Fruit fly (Drosophila melanogaster) whole organism, larva: ENCODE data around the gene CG33322.
A peak's percentile ranks its signal among the peaks of the same experiment; 100 is the strongest.

Experiments
- noc ChIP-seq: fragments of 200-800 bp; sonication (Bioruptor generic); optimal IDR thresholded peaks from 3 replicates; lab custom pipeline; 2019; ENCODE audit warnings: missing biosample characterization, mild to moderate bottlenecking, missing genetic modification characterization, moderate library complexity

The CG33322 gene

DNA sequence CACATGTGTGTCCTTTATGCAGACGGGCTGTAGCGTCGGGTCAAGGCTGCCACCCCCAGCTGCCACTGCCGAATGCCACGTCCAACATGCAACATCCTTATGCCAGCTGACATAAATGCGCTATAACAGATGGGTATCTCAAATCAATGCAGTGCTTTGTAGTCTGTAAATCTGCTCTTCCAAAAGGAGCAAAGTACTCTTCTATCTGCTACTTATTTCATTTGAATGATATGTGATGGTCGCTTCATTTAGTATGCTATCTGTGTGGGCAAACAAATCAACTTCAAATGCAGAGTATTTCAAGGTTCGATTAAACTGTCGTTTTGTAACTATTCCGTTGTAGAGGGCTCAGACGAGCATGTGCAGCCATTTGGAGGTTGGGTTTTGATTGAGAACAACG lies 6.8 kb downstream of the CG33322 start:
- TF ChIP-seq noc (tag; lab: Kevin White, UChicago): no peak

DNA sequence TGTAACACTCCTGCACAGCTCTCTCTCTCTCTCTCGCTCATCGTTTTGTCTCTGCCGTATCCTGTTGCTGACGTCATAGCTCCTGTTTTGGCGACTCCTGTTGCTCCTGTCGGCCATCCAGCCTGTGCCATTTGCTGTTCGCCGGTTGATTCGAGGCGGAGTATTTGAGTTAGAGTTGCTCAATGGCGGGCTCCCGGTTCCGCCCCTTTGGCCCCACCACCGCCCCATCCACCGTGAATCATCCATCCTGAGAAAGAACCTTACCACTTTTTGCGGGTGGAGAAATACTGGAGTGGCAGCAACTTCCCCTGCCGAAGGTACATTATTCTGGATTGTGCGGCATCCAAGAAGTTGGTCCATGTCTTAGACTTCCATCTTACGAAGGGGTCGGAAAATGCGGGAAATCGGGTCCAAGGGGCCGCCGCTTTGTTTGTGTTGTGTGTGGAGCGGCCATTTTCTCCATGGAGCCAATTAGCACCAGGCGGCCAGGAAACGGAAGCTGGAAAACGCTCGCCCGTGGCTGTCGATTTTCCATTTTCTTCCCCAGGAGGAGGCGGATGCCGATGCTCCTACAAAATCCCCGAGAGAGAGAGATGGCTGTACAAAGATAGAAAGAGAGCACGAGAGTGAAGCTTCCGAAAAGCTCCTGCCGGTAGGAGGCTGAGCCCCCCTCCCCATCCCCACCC lies 7.4 kb downstream of the CG33322 start:
- no peak for TF ChIP-seq noc (tag; lab: Kevin White, UChicago)

DNA sequence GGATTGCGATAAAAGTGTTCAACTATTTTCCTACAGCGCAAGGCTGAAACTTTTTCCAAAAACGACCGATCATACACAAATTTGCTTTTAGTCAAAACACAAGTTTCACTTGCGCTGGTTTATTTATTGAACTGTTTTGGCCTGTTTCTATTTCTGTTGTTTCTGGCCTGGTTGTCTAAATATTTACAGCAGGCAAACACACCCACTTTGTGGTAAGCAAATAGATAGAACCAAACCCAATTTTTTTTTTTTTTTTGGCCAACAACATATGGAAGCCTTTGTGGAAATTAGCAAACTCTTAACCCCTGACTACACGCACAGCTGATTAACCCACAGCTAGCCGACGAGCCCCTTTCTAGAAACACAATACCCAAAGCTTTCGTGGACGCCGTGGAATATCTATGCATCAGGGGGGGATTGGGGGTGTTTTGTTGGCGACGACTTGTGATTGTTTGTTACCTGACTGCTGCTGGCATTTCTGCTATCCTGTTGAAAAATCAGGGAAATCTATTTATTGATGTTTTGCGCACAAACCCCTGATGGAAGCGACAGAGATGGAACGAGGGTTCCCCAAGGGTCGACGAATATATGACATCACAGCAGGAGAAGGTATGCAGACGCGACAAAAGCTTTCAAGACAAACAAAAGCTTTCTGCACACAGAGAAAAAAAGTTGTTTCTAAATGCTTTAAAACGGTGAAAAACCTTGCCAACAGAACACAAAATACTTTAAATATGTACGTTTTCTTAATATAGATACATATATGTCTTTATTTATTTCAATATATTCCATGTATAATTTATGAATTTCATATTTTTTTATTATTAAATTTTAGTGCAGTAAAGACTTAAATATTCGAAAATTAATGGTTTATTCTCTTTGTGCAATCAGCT lies 8.2 kb downstream of the CG33322 start:
- peak; percentile 68 for TF ChIP-seq noc (tag; lab: Kevin White, UChicago)

DNA sequence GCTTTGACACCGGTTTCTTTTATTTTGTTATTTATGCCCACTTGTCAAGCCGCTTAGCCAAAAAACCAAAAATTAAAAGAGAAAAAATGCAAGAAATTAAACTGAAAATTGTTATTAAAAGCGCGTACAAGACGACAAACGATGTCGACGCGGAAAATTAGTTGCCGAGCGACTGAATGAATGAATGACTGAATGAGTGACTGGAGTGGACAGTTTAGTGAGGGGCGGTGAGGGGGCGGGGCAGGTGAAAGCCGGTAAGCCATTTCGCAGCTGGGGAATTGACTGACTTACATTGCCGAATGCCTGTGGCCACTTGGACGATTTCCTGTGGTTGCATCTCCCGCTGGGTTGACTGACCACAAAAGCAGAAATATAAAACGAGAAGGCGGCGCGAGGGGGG lies 9.4 kb downstream of the CG33322 start:
- no peak for TF ChIP-seq noc (tag; lab: Kevin White, UChicago)

DNA sequence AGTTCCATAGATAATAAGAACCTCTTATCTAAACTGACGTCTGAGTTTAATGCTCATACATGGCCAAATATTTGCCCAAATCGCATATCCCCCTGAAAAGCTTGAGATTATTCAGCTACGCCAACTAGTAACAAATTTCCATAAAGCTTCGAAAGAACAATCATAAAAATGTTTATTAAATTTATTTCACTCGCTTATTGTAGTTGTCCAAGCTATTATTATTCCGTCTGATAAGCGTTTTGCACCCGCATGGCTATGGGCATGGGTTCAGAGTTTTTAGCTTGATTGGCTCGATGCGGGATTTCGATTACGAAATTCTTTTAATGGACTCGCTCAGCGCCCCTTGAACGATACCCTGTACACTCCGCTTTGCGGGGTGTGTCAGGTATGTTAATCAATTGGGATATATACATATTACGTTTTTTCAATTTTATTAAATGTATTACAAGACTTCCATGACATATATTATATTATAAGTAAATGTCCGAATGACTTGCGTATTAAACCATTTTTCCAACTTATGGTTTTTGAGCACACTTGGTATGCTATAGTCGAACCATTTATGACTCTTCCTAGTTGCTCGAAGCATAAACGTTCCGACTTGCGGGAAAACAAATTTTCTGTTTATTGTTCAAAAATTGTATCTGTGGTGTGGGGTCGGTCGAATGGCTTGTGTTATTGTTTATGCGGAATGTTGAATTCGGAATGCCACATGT lies 10.3 kb downstream of the CG33322 start:
- peak; percentile 97 for TF ChIP-seq noc (tag; lab: Kevin White, UChicago)

DNA sequence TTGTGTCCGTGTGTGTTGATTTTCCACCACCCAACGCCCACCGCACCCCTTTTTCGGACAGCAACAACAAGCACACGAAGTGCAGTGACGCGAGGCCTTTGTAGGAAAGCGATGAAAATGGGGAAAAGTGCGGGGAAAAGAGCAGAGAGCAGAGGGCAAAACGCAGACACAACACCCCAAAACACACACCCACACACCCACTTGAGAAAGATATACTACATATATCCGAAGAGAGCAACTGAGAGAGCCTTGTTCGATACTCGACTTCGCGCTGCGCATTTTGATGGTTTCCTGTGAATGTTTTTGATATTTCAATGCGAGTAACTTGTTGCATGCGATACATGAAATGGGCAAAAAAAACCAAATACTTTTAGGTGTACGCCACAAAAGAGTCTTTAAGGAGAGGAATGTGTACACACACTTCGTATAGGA lies 12.3 kb downstream of the CG33322 start:
- TF ChIP-seq noc (tag; lab: Kevin White, UChicago): no peak

DNA sequence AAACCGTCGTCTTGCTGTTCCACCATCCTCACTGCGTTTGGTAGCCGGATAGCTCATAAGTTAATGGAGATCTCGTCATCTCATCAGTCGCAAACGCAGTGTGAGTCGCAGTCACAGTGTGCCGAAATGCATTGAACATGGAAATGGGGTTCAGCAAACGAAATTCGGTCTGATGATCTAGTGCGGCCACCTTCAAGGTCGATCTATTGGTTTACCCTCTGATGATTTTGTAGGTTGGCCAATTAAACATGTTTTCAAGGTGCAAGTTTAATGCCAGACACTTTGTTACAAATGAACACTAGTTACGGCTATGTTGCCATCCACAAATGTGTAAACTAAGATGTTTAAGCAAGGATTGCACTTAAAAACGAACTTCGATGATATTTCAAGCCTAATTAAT lies 13.2 kb downstream of the CG33322 start:
- no peak for TF ChIP-seq noc (tag; lab: Kevin White, UChicago)

DNA sequence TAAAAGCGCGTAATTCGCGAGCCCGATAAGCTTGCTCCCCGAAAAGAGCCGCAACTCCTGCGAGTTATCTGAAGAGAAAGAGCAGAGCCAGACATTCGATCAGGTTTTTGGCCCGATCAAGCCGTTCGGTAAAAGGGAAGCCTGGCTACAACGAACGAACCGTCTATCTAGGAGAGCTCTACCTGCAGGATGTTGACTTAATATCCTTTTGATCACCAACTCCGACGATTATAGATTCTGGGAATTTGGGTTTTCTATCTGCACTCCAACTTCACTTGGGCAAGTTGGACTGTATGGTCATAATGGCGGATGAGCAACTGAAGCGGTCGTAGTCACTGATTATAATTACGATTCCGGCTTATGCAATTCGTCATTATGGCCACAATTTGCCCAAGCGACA lies 13.8 kb downstream of the CG33322 start:
- no peak for TF ChIP-seq noc (tag; lab: Kevin White, UChicago)

DNA sequence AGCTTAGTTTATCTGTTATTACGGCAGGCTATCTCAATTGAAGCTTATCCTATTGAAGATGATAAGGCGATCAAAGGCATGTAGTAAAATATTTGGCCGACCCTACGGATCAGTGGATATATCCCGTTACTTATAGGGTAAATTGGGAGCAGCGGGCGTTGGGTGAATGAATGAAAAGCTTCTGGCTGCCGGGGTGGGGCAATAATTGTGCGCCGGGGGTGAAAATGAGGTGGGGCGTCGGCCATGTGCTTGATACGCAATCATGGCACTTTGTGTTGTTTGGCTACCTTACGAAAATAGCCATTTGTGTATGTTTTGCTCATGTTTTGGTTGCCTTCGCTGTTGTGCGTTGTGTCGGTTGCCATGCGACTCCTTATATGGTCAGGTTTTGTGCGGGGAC lies 14.2 kb downstream of the CG33322 start:
- no peak for TF ChIP-seq noc (tag; lab: Kevin White, UChicago)

DNA sequence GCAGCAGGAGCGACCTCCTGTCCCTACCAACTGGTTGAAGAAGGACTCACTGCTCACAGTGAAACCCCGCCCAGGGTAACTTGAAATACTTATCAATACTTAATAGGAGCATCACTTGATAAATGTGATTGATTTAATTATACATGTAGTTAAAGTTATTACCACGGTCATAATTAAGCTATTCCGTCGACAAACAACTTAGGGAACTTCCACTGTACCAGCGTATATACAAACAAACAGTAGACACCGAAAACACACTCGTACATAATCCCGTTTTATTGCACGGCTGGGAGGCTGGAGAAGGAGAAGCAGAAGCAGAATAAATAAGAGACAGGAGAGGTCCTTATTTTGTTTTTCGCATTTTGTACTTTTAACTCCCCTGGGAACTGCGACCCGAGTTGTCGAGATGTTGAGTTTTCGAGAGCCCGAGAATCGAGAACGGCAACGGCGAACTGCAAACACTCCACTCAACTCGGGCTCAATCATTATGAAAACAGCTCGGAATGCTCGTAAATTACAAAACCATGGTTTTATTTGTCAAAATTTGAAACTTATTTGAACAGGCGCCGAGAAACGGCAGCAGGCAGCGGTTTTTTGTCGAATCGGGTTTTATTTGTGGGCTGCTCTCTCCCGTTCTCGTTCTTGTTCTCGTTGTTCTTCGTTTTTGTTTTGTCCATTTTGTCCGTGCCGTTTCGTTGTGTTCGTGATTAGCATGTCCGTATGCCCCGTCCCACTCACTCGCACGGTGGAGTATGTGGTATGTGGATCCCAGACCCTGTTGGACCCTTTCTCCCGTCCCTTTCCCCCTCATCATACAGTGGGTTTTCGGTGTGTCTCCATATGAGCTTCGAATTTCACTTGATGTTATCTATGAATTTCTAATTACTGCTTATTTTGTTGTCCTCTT lies 15.8 kb downstream of the CG33322 start:
- TF ChIP-seq noc (tag; lab: Kevin White, UChicago): peak; percentile 69

DNA sequence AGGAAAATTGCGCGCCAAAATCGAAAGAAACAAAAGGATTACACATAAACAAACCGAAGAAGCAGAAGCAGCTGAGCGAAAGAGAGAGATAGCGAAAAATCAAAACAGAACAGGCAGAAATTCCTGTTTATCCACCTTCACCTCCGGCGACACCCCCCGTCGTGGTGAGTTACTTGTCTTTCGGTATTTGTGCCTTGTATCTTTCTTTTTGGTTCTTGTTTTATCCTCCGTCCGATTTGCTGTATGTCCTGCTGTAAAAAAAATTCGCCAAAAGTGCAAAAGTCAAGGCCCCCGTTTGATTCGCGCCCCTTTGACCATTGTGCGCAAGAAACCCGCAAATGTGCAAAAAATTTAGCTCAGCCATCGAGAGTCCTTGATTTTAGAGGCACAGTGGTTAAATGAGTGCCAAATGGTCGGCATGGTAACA lies 17.7 kb downstream of the CG33322 start:
- no peak for TF ChIP-seq noc (tag; lab: Kevin White, UChicago)

DNA sequence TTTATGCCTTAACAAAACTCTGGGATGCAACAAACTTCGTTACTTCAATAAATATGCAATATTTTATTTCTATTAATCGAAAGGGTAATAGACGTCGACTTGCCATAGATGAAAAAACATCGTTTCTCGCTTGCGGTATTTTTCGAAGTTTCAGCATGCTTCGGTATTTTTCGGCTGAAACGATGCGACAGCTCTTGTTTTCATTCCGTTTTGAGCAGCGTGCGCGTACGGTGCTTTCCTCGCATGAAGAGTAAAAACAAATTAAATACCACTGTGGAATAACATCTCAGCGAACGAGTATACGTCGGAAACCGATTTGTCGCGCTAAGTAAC lies 18.6 kb downstream of the CG33322 start, which contains the start of gene CG9328:
TSS of gene CG9328 (plus strand) at position 201 of the 333 bp plus-strand sequence.
- no peak for TF ChIP-seq noc (tag; lab: Kevin White, UChicago)

DNA sequence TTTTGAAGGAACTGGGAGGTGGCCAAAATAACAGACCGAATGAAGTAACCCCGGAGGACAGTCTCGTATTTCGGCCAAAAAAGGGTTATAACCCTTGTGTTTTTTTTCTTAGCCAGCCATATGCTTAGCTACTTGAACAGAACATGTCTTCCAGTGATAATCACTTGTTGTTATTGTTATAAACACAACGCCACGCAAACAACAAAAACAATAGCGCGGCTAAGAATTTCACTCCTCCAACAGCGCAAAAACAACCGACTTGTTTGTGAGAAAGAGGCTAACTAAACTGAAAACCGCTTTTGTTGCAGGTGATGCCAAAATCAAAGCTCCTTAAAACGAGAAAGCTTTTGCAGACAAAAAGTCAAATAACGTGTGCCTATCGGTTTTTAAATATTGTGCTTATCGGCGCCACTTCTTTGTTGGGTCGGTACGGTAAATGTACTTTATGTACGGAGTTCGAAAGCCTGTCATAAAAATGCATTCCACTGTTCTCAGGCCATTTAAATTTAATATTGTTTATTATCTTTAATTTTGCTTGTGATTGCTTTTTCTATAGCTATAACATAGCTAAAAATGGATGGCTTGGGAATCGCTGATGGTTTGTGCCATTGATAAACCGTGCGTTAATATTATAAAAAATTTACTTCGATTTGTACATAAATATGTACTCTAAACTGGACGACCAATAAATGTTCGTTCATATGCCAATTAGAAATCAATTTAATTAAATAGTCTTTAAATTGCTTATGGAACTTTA lies 19.1 kb downstream of the CG33322 start, which contains the start of gene vari:
TSS of gene vari (minus strand) at position 285 of the 757 bp plus-strand sequence.
- TF ChIP-seq noc (tag; lab: Kevin White, UChicago): no peak

DNA sequence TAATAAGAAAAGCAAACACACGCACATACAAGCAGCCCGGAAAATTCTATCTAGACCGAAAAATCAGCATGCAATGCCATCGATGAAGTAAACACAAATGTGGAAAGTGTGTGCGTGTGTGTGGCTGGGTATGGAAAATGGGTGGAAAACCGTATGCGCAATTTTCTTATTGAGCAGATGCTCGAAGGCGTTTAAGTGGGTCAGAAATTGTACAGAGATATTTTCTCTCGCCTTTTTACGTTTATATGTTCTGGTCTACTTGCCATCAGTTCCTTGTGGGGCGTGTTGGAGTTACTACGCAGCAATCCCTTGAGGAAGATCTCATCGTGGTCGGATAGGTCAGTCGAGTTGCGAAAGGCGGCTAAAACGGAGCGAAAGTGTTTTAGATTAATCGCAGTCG lies 20.3 kb downstream of the CG33322 start:
- TF ChIP-seq noc (tag; lab: Kevin White, UChicago): no peak
